Worm (Caenorhabditis elegans) whole organism, late embryonic: ENCODE results near the gene srh-145.

Experiments
- C38D4.7 ChIP-seq: fragments of 200-800 bp; sonication (Bioruptor generic); optimal IDR thresholded peaks from 2 replicates; lab custom pipeline; 2018; ENCODE audit warnings: mild to moderate bottlenecking, missing genetic modification characterization, moderate library complexity, missing compliant biosample characterization
- K02D7.2 ChIP-seq: sonication (generic microtip); optimal IDR thresholded peaks from 2 replicates; lab custom pipeline; 2017; ENCODE audit warnings: mild to moderate bottlenecking, missing genetic modification characterization, missing compliant biosample characterization
- K09A11.1 ChIP-seq: sonication (generic microtip); optimal IDR thresholded peaks from 2 replicates; lab custom pipeline; 2017; ENCODE audit warnings: antibody characterized with exemption, mild to moderate bottlenecking, missing genetic modification characterization, missing compliant biosample characterization; ENCODE audit not compliant: insufficient read depth
- T23F11.4 ChIP-seq: fragments of 200-800 bp; sonication (Bioruptor generic); optimal IDR thresholded peaks from 2 replicates; lab custom pipeline; 2018; ENCODE audit warnings: mild to moderate bottlenecking, missing genetic modification characterization, missing compliant biosample characterization
- ahr-1 ChIP-seq: sonication (generic microtip); optimal IDR thresholded peaks from 2 replicates; lab custom pipeline; 2016; ENCODE audit warnings: missing genetic modification characterization, missing compliant biosample characterization
- ceh-14 ChIP-seq: sonication (generic microtip); optimal IDR thresholded peaks from 2 replicates; lab custom pipeline; 2016; ENCODE audit warnings: missing genotype, missing genetic modification characterization, missing compliant biosample characterization
- ceh-18 ChIP-seq: sonication (generic microtip); optimal IDR thresholded peaks from 2 replicates; lab custom pipeline; 2016; ENCODE audit warnings: missing genetic modification characterization, missing compliant biosample characterization
- ceh-22 ChIP-seq: sonication (generic microtip); optimal IDR thresholded peaks from 2 replicates; lab custom pipeline; 2017; ENCODE audit warnings: missing biosample characterization, missing genetic modification characterization
- ceh-31 ChIP-seq: sonication (generic microtip); optimal IDR thresholded peaks from 2 replicates; lab custom pipeline; 2016; ENCODE audit warnings: missing genetic modification characterization, missing compliant biosample characterization
- ceh-34 ChIP-seq: sonication (generic microtip); optimal IDR thresholded peaks from 2 replicates; lab custom pipeline; 2016; ENCODE audit warnings: mild to moderate bottlenecking, missing genetic modification characterization, missing compliant biosample characterization
- ceh-45 ChIP-seq: fragments of 200-800 bp; sonication (Bioruptor generic); IDR thresholded peaks from 2 replicates; pipeline ENCODE4 v1.3.6; 2022; ENCODE audit warnings: missing genetic modification reagents, missing genetic modification characterization, missing compliant biosample characterization
- ceh-48 ChIP-seq: sonication (generic microtip); optimal IDR thresholded peaks from 2 replicates; lab custom pipeline; 2016; ENCODE audit warnings: missing genetic modification characterization, inconsistent platforms, missing compliant biosample characterization
- ceh-6 ChIP-seq: fragments of 200-800 bp; sonication (Bioruptor generic); optimal IDR thresholded peaks from 2 replicates; lab custom pipeline; 2018; ENCODE audit warnings: mild to moderate bottlenecking, missing genetic modification characterization, missing compliant biosample characterization
- che-1 ChIP-seq: sonication (generic microtip); optimal IDR thresholded peaks from 2 replicates; lab custom pipeline; 2016; ENCODE audit warnings: mild to moderate bottlenecking, missing genetic modification characterization, missing compliant biosample characterization
- dve-1 ChIP-seq: sonication (generic microtip); optimal IDR thresholded peaks from 2 replicates; lab custom pipeline; 2017; ENCODE audit warnings: antibody characterized with exemption, mild to moderate bottlenecking, missing genetic modification characterization, missing compliant biosample characterization
- elt-2 ChIP-seq: sonication (generic microtip); optimal IDR thresholded peaks from 2 replicates; lab custom pipeline; 2016; ENCODE audit warnings: missing genetic modification reagents, missing genetic modification characterization, missing compliant biosample characterization
- elt-4 ChIP-seq: sonication (generic microtip); optimal IDR thresholded peaks from 2 replicates; lab custom pipeline; 2016; ENCODE audit warnings: missing genetic modification characterization, missing compliant biosample characterization
- ets-4 ChIP-seq: sonication (generic microtip); optimal IDR thresholded peaks from 2 replicates; lab custom pipeline; 2016; ENCODE audit warnings: missing genetic modification characterization, missing compliant biosample characterization
- eyg-1 ChIP-seq: sonication (generic microtip); optimal IDR thresholded peaks from 2 replicates; lab custom pipeline; 2016; ENCODE audit warnings: missing genotype, missing genetic modification characterization, missing compliant biosample characterization
- fkh-10 ChIP-seq: fragments of 150-350 bp; optimal IDR thresholded peaks from 2 replicates; lab custom pipeline; 2014; ENCODE audit warnings: missing biosample characterization, missing genetic modification reagents, missing genetic modification characterization
- fkh-6 ChIP-seq: sonication (generic microtip); optimal IDR thresholded peaks from 2 replicates; lab custom pipeline; 2016; ENCODE audit warnings: missing genetic modification characterization, missing compliant biosample characterization
- gmeb-2 ChIP-seq: sonication (generic microtip); optimal IDR thresholded peaks from 2 replicates; lab custom pipeline; 2016; ENCODE audit warnings: missing genetic modification characterization, inconsistent platforms, missing compliant biosample characterization
- hlh-13 ChIP-seq: fragments of 200-800 bp; sonication (Bioruptor generic); optimal IDR thresholded peaks from 2 replicates; lab custom pipeline; 2018; ENCODE audit warnings: mild to moderate bottlenecking, missing genetic modification characterization, missing compliant biosample characterization
- hlh-30 ChIP-seq: sonication (generic microtip); optimal IDR thresholded peaks from 2 replicates; lab custom pipeline; 2017; ENCODE audit warnings: antibody characterized with exemption, missing genetic modification characterization, missing compliant biosample characterization; ENCODE audit not compliant: insufficient read depth
- hlh-6 ChIP-seq: sonication (generic microtip); optimal IDR thresholded peaks from 2 replicates; lab custom pipeline; 2016; ENCODE audit warnings: missing genotype, missing genetic modification characterization, missing compliant biosample characterization
- mec-3 ChIP-seq: sonication (generic microtip); optimal IDR thresholded peaks from 2 replicates; lab custom pipeline; 2016; ENCODE audit warnings: borderline replicate concordance, missing genetic modification characterization, missing compliant biosample characterization
- nfya-1 ChIP-seq: sonication (generic microtip); optimal IDR thresholded peaks from 2 replicates; lab custom pipeline; 2017; ENCODE audit warnings: missing genetic modification characterization, mild to moderate bottlenecking, missing compliant biosample characterization, antibody characterized with exemption, moderate library complexity
- nhr-11 ChIP-seq: fragments of 150-350 bp; optimal IDR thresholded peaks from 2 replicates; lab custom pipeline; 2014; ENCODE audit warnings: missing biosample characterization, missing genetic modification characterization
- nhr-232 ChIP-seq: sonication (generic microtip); optimal IDR thresholded peaks from 2 replicates; lab custom pipeline; 2016; ENCODE audit warnings: missing genetic modification characterization, missing compliant biosample characterization
- npax-4 ChIP-seq: sonication (generic microtip); optimal IDR thresholded peaks from 2 replicates; lab custom pipeline; 2016; ENCODE audit warnings: missing genetic modification characterization, missing compliant biosample characterization
- odd-2 ChIP-seq: sonication (generic microtip); optimal IDR thresholded peaks from 2 replicates; lab custom pipeline; 2017; ENCODE audit warnings: antibody characterized with exemption, mild to moderate bottlenecking, missing genetic modification characterization, missing compliant biosample characterization
- pag-3 ChIP-seq: sonication (generic microtip); optimal IDR thresholded peaks from 2 replicates; lab custom pipeline; 2016; ENCODE audit warnings: missing compliant biosample characterization, missing genetic modification characterization, borderline replicate concordance
- pat-9 ChIP-seq: fragments of 200-800 bp; sonication (Bioruptor generic); optimal IDR thresholded peaks from 2 replicates; lab custom pipeline; 2018; ENCODE audit warnings: mild to moderate bottlenecking, missing genetic modification characterization, moderate library complexity, missing compliant biosample characterization
- pha-2 ChIP-seq: sonication (generic microtip); optimal IDR thresholded peaks from 2 replicates; lab custom pipeline; 2017; ENCODE audit warnings: mild to moderate bottlenecking, missing genetic modification characterization, missing compliant biosample characterization
- ref-2 ChIP-seq: sonication (generic microtip); optimal IDR thresholded peaks from 2 replicates; lab custom pipeline; 2016; ENCODE audit warnings: missing genetic modification characterization, missing compliant biosample characterization
- rnt-1 ChIP-seq: sonication (generic microtip); optimal IDR thresholded peaks from 2 replicates; lab custom pipeline; 2016; ENCODE audit warnings: missing genetic modification characterization, missing compliant biosample characterization
- sdc-2 ChIP-seq: sonication (generic microtip); optimal IDR thresholded peaks from 2 replicates; lab custom pipeline; 2016; ENCODE audit warnings: missing genotype, missing genetic modification characterization, missing compliant biosample characterization
- sox-2 ChIP-seq: fragments of 200-800 bp; sonication (Bioruptor generic); IDR thresholded peaks from 2 replicates; pipeline ENCODE4 v1.3.6; 2022; ENCODE audit warnings: missing genetic modification reagents, missing genetic modification characterization, missing compliant biosample characterization
- syd-9 ChIP-seq: sonication (generic microtip); optimal IDR thresholded peaks from 2 replicates; lab custom pipeline; 2016; ENCODE audit warnings: mild to moderate bottlenecking, missing genetic modification characterization, moderate library complexity, missing compliant biosample characterization
- tbx-2 ChIP-seq: sonication (generic microtip); optimal IDR thresholded peaks from 2 replicates; lab custom pipeline; 2016; ENCODE audit warnings: missing genetic modification characterization, missing compliant biosample characterization
- tbx-7 ChIP-seq: sonication (generic microtip); optimal IDR thresholded peaks from 2 replicates; lab custom pipeline; 2016; ENCODE audit warnings: missing genotype, missing genetic modification characterization, missing compliant biosample characterization
- unc-42 ChIP-seq: sonication (generic microtip); optimal IDR thresholded peaks from 2 replicates; lab custom pipeline; 2016; ENCODE audit warnings: missing genotype, missing genetic modification characterization, missing compliant biosample characterization
- unc-55 ChIP-seq: sonication (generic microtip); optimal IDR thresholded peaks from 2 replicates; lab custom pipeline; 2017; ENCODE audit warnings: missing biosample characterization, missing genetic modification reagents, missing genetic modification characterization
- zip-5 ChIP-seq: sonication (generic microtip); optimal IDR thresholded peaks from 2 replicates; lab custom pipeline; 2016; ENCODE audit warnings: missing genetic modification characterization, missing compliant biosample characterization
- ztf-16 ChIP-seq: sonication (generic microtip); optimal IDR thresholded peaks from 2 replicates; lab custom pipeline; 2017; ENCODE audit warnings: missing genetic modification characterization, missing compliant biosample characterization

The srh-145 gene

ce11 chrV:16370039-16370438, 40.5 kb upstream of the srh-145 start (continued):
- TF ChIP-seq K09A11.1 (tag; lab: Kevin White, UChicago): no peak
- TF ChIP-seq zip-5 (tag; lab: Kevin White, UChicago): peak; percentile 38
- TF ChIP-seq tbx-2: peak; percentile 71
- TF ChIP-seq gmeb-2 (tag; lab: Kevin White, UChicago): peak; percentile 69
- TF ChIP-seq hlh-13 (GFP tag; lab: Kevin White, UChicago): peak; percentile 11
- peak; percentile 73 for TF ChIP-seq hlh-6 (tag; lab: Kevin White, UChicago)
- peak; percentile 61 for TF ChIP-seq ztf-16 (tag; lab: Kevin White, UChicago)
- TF ChIP-seq pag-3 (tag; lab: Kevin White, UChicago): peak; percentile 21
- TF ChIP-seq syd-9 (tag; lab: Kevin White, UChicago): peak; percentile 48
- no peak for TF ChIP-seq fkh-10 (GFP tag; lab: Kevin White, UChicago)
- TF ChIP-seq dve-1 (tag; lab: Kevin White, UChicago): peak; percentile 48
- peak; percentile 9 for TF ChIP-seq hlh-30 (tag; lab: Kevin White, UChicago)
- TF ChIP-seq ref-2 (tag; lab: Kevin White, UChicago): peak; percentile 46
- TF ChIP-seq ahr-1 (tag; lab: Kevin White, UChicago): no peak
- no peak for TF ChIP-seq T23F11.4
- TF ChIP-seq elt-4: peak; percentile 81
- peak; percentile 78 for TF ChIP-seq pha-2 (tag; lab: Kevin White, UChicago)
- TF ChIP-seq odd-2: no peak
- TF ChIP-seq ceh-6: peak; percentile 71
- TF ChIP-seq mec-3 (tag; lab: Kevin White, UChicago): no peak
- TF ChIP-seq C38D4.7 (GFP tag; lab: Kevin White, UChicago): peak; percentile 34
- peak; percentile 70 for TF ChIP-seq nhr-232 (tag; lab: Kevin White, UChicago)
- peak; percentile 29 for TF ChIP-seq ceh-14 (tag; lab: Kevin White, UChicago)
- no peak for TF ChIP-seq ceh-22
- peak; percentile 61 for TF ChIP-seq rnt-1 (tag; lab: Kevin White, UChicago)
- no peak for TF ChIP-seq nhr-11 (tag; lab: Kevin White, UChicago)
- TF ChIP-seq npax-4: peak; percentile 38
- TF ChIP-seq pat-9: peak; percentile 65
- peak; percentile 59 for TF ChIP-seq eyg-1 (tag; lab: Kevin White, UChicago)
- no peak for TF ChIP-seq unc-55 (GFP tag; lab: Kevin White, UChicago)
- peak; percentile 25 for TF ChIP-seq nfya-1 (tag; lab: Kevin White, UChicago)
- no peak for TF ChIP-seq ceh-48 (tag; lab: Kevin White, UChicago)
- TF ChIP-seq ceh-45 (GFP tag; lab: Robert Waterston, UW): peak; percentile 54; the same call in 1 of the 2 replicates
- peak; percentile 58 for TF ChIP-seq sdc-2 (tag; lab: Kevin White, UChicago)
- no peak for TF ChIP-seq tbx-7 (tag; lab: Kevin White, UChicago)
- TF ChIP-seq ceh-18 (tag; lab: Kevin White, UChicago): peak; percentile 71
- peak; percentile 69 for TF ChIP-seq ceh-34 (tag; lab: Kevin White, UChicago)
- TF ChIP-seq, all 69 proteins: peak for 50

ce11 chrV:16374676-16375075, 35.8 kb upstream of the srh-145 start, which contains the start of gene srv-34:
Gene srv-34 (minus strand): TSS chrV:16374776.
- no peak for TF ChIP-seq gmeb-2 (tag; lab: Kevin White, UChicago)
- TF ChIP-seq tbx-7 (tag; lab: Kevin White, UChicago): no peak
- no peak for TF ChIP-seq nhr-11 (tag; lab: Kevin White, UChicago)

DNA sequence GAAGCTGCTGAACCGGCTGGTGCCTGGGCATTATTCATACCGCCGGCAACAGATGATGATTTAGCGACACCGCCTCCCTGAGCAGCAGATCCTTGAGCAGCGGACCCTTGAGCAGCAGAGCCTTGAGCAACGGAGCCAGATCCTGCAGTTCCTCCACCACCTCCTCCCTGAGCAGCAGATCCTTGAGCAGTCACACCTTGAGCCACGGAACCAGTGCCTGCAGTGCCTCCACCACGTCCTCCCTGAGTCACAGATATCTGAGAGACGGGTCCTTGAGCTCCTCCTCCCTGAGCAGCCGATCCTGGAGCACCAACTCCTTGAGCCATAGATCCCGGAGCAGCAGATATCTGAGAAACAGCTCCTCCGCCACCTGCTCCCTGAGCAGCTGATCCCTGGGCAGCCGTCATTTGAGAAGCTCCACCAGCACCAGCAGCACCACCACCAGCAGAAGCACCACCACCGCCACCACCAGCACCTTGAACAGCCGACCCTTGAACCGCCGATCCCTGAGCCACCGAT, 34.0 kb upstream of the srh-145 start:
- TF ChIP-seq nhr-11 (tag; lab: Kevin White, UChicago) (no peak), pha-2 (tag; lab: Kevin White, UChicago) (no peak), ceh-18 (tag; lab: Kevin White, UChicago) (no peak), ceh-48 (tag; lab: Kevin White, UChicago) (no peak), eyg-1 (tag; lab: Kevin White, UChicago) (no peak), K02D7.2 (tag; lab: Kevin White, UChicago) (no peak), ceh-31 (no peak), hlh-13 (GFP tag; lab: Kevin White, UChicago) (no peak), odd-2 (no peak), fkh-6 (tag; lab: Kevin White, UChicago) (no peak), sox-2 (no peak), che-1 (tag; lab: Kevin White, UChicago) (no peak), pat-9 (no peak), ceh-14 (tag; lab: Kevin White, UChicago) (no peak), elt-2 (no peak), unc-42 (tag; lab: Kevin White, UChicago) (no peak), ets-4 (tag; lab: Kevin White, UChicago) (no peak)
